Worm (Caenorhabditis elegans): ENCODE data around the gene ifp-1.

DNA sequence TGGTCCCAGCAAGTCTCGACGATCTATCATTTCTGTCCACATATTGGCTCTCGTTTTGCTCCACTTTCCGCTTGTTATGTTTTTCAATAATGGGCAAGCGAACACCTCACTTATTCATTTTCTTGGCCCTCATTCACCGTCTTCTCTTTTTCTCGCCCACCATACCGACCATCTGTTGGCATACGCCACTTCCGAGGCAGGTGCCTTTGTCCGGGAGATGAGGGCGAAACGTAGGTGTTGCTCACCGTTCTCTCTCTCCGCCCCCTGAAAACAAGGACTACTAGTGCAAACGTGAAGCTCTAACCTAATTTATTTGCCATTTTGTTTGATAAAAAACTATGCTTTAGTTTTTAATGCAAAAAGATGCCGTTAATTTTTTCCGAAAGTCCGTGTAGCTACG is 17.7 kb upstream of the ifp-1 start:
- TF ChIP-seq F13C5.2 (tag; optimal IDR thresholded peaks at IDR 0.05), result no peak
- TF ChIP-seq sea-1 (GFP tag; conservative IDR thresholded peaks at IDR 0.05), result no peak
- no peak for TF ChIP-seq ceh-13 (GFP tag; optimal IDR thresholded peaks at IDR 0.05)
- TF ChIP-seq ama-1 (optimal IDR thresholded peaks at IDR 0.05), result no peak
- TF ChIP-seq hmbx-1 (tag; optimal IDR thresholded peaks at IDR 0.05), result no peak
